Fruit fly (Drosophila melanogaster) whole organism, prepupa: Measurements from ENCODE around the gene CG11456.

ENCODE experiments used
- CG10631 ChIP-seq: fragments of 200-800 bp; sonication (Bioruptor generic); optimal IDR thresholded peaks from 2 replicates; lab custom pipeline; 2016; ENCODE audit warnings: missing biosample characterization, missing genetic modification characterization
- CG10669 ChIP-seq: fragments of 200-800 bp; sonication (Bioruptor generic); optimal IDR thresholded peaks from 3 replicates; lab custom pipeline; 2018; ENCODE audit warnings: missing biosample characterization, mild to moderate bottlenecking, missing genetic modification characterization, moderate library complexity
- CG11294 ChIP-seq: fragments of 200-800 bp; sonication (Bioruptor generic); IDR thresholded peaks from 2 replicates; pipeline ENCODE4 v1.3.6; 2022; ENCODE audit warnings: missing biosample characterization, missing genetic modification characterization
- CG15336 ChIP-seq: fragments of 200-800 bp; sonication (Bioruptor generic); IDR thresholded peaks from 2 replicates; pipeline ENCODE4 v1.3.6; 2022; ENCODE audit warnings: missing biosample characterization, missing genetic modification characterization
- CG16779 ChIP-seq: fragments of 200-800 bp; sonication (Bioruptor generic); optimal IDR thresholded peaks from 3 replicates; lab custom pipeline; 2017; ENCODE audit warnings: missing biosample characterization, mild to moderate bottlenecking, missing genetic modification characterization
- CG31627 ChIP-seq: fragments of 200-800 bp; sonication (Bioruptor generic); optimal IDR thresholded peaks from 3 replicates; lab custom pipeline; 2016; ENCODE audit warnings: missing biosample characterization, missing genetic modification characterization
- CG3919 ChIP-seq: fragments of 200-800 bp; sonication (Bioruptor generic); optimal IDR thresholded peaks from 3 replicates; lab custom pipeline; 2016; ENCODE audit warnings: missing biosample characterization, missing genetic modification characterization
- CG6792 ChIP-seq: fragments of 200-800 bp; sonication (Bioruptor generic); optimal IDR thresholded peaks from 3 replicates; lab custom pipeline; 2016; ENCODE audit warnings: missing biosample characterization, missing genetic modification characterization
- CG6854 ChIP-seq: fragments of 200-800 bp; sonication (Bioruptor generic); optimal IDR thresholded peaks from 2 replicates; lab custom pipeline; 2017; ENCODE audit warnings: missing biosample characterization, mild to moderate bottlenecking, missing genetic modification characterization
- CG8119 ChIP-seq: fragments of 200-800 bp; sonication (Bioruptor generic); IDR thresholded peaks from 3 replicates; pipeline ENCODE4 v1.3.6; 2022; ENCODE audit warnings: missing biosample characterization, missing genetic modification characterization
- CG8319 ChIP-seq: fragments of 200-800 bp; sonication (Bioruptor generic); optimal IDR thresholded peaks from 3 replicates; lab custom pipeline; 2016; ENCODE audit warnings: missing biosample characterization, missing genetic modification characterization
- CG8632 ChIP-seq: fragments of 200-800 bp; sonication (Bioruptor generic); optimal IDR thresholded peaks from 3 replicates; lab custom pipeline; 2016; ENCODE audit warnings: missing biosample characterization, missing genetic modification characterization
- CG9139 ChIP-seq: fragments of 200-800 bp; sonication (Bioruptor generic); optimal IDR thresholded peaks from 3 replicates; lab custom pipeline; 2017; ENCODE audit warnings: missing biosample characterization, mild to moderate bottlenecking, missing genetic modification characterization
- Eip78C ChIP-seq: fragments of 200-800 bp; sonication (Bioruptor generic); peaks from one replicate; lab custom pipeline; 2016; ENCODE audit warnings: missing biosample characterization, missing genetic modification characterization
- Ets21C ChIP-seq: fragments of 200-800 bp; sonication (Bioruptor generic); optimal IDR thresholded peaks from 3 replicates; lab custom pipeline; 2016; ENCODE audit warnings: missing biosample characterization, missing genetic modification characterization
- Gug ChIP-seq: fragments of 200-800 bp; sonication (Bioruptor generic); IDR thresholded peaks from 2 replicates; pipeline ENCODE4 v1.3.6; 2022; ENCODE audit warnings: missing biosample characterization, missing genetic modification characterization
- Hr38 ChIP-seq: sonication (Bioruptor generic); optimal IDR thresholded peaks from 2 replicates; lab custom pipeline; 2016; ENCODE audit warnings: missing biosample characterization, missing genetic modification characterization
- Hr39 ChIP-seq: fragments of 200-800 bp; sonication (Bioruptor generic); optimal IDR thresholded peaks from 2 replicates; lab custom pipeline; 2016; ENCODE audit warnings: missing biosample characterization, missing genetic modification characterization
- Hr4 ChIP-seq: fragments of 200-800 bp; sonication (Bioruptor generic); optimal IDR thresholded peaks from 3 replicates; lab custom pipeline; 2016; ENCODE audit warnings: missing biosample characterization, missing genetic modification characterization
- Lpt ChIP-seq: fragments of 200-800 bp; sonication (Bioruptor generic); optimal IDR thresholded peaks from 3 replicates; lab custom pipeline; 2016; ENCODE audit warnings: missing biosample characterization, missing genetic modification characterization
- Met ChIP-seq: fragments of 200-800 bp; sonication (Bioruptor generic); optimal IDR thresholded peaks from 3 replicates; lab custom pipeline; 2016; ENCODE audit warnings: missing biosample characterization, missing genetic modification characterization
- OdsH ChIP-seq: fragments of 200-800 bp; sonication (Bioruptor generic); optimal IDR thresholded peaks from 3 replicates; lab custom pipeline; 2016; ENCODE audit warnings: missing biosample characterization, missing genetic modification characterization
- Smox ChIP-seq: fragments of 200-800 bp; sonication (Bioruptor generic); optimal IDR thresholded peaks from 3 replicates; lab custom pipeline; 2016; ENCODE audit warnings: missing biosample characterization, missing genetic modification characterization
- Sox102F ChIP-seq: fragments of 200-800 bp; sonication (Bioruptor generic); optimal IDR thresholded peaks from 2 replicates; lab custom pipeline; 2016; ENCODE audit warnings: missing biosample characterization, mild to moderate bottlenecking, missing genetic modification characterization
- Sox15 ChIP-seq: fragments of 200-800 bp; sonication (Bioruptor generic); optimal IDR thresholded peaks from 3 replicates; lab custom pipeline; 2016; ENCODE audit warnings: missing biosample characterization, missing genetic modification characterization
- cyc ChIP-seq: fragments of 200-800 bp; sonication (Bioruptor generic); optimal IDR thresholded peaks from 3 replicates; lab custom pipeline; 2016; ENCODE audit warnings: missing biosample characterization, missing genetic modification characterization
- dac ChIP-seq: fragments of 200-800 bp; sonication (Bioruptor generic); optimal IDR thresholded peaks from 2 replicates; lab custom pipeline; 2017; ENCODE audit warnings: missing biosample characterization, mild to moderate bottlenecking, missing genetic modification characterization
- eg ChIP-seq: fragments of 200-800 bp; sonication (Bioruptor generic); IDR thresholded peaks from 3 replicates; pipeline ENCODE4 v1.3.6; 2022; ENCODE audit warnings: missing biosample characterization, missing genetic modification characterization
- esn ChIP-seq: fragments of 200-800 bp; sonication (Bioruptor generic); optimal IDR thresholded peaks from 2 replicates; lab custom pipeline; 2016; ENCODE audit warnings: missing biosample characterization, mild to moderate bottlenecking, missing genetic modification characterization, moderate library complexity
- fkh ChIP-seq: fragments of 200-800 bp; sonication (Bioruptor generic); optimal IDR thresholded peaks from 3 replicates; lab custom pipeline; 2017; ENCODE audit warnings: missing biosample characterization, mild to moderate bottlenecking, missing genetic modification characterization, moderate library complexity
- lz ChIP-seq: fragments of 200-800 bp; sonication (Bioruptor generic); optimal IDR thresholded peaks from 3 replicates; lab custom pipeline; 2016; ENCODE audit warnings: missing biosample characterization, missing genetic modification characterization
- net ChIP-seq: fragments of 200-800 bp; sonication (Bioruptor generic); optimal IDR thresholded peaks from 3 replicates; lab custom pipeline; 2016; ENCODE audit warnings: missing biosample characterization, missing genetic modification characterization
- pdm3 ChIP-seq: fragments of 200-800 bp; sonication (Bioruptor generic); optimal IDR thresholded peaks from 3 replicates; lab custom pipeline; 2016; ENCODE audit warnings: missing biosample characterization, missing genetic modification characterization
- svp ChIP-seq: fragments of 200-800 bp; sonication (Bioruptor generic); peaks from one replicate; lab custom pipeline; 2016; ENCODE audit warnings: missing biosample characterization, missing genetic modification characterization
- topi ChIP-seq: fragments of 200-800 bp; sonication (Bioruptor generic); optimal IDR thresholded peaks from 3 replicates; lab custom pipeline; 2016; ENCODE audit warnings: missing biosample characterization, missing genetic modification characterization
- vri ChIP-seq: fragments of 200-800 bp; sonication (Bioruptor generic); optimal IDR thresholded peaks from 3 replicates; lab custom pipeline; 2016; ENCODE audit warnings: missing biosample characterization, mild to moderate bottlenecking, missing genetic modification characterization

Gene CG11456

DNA sequence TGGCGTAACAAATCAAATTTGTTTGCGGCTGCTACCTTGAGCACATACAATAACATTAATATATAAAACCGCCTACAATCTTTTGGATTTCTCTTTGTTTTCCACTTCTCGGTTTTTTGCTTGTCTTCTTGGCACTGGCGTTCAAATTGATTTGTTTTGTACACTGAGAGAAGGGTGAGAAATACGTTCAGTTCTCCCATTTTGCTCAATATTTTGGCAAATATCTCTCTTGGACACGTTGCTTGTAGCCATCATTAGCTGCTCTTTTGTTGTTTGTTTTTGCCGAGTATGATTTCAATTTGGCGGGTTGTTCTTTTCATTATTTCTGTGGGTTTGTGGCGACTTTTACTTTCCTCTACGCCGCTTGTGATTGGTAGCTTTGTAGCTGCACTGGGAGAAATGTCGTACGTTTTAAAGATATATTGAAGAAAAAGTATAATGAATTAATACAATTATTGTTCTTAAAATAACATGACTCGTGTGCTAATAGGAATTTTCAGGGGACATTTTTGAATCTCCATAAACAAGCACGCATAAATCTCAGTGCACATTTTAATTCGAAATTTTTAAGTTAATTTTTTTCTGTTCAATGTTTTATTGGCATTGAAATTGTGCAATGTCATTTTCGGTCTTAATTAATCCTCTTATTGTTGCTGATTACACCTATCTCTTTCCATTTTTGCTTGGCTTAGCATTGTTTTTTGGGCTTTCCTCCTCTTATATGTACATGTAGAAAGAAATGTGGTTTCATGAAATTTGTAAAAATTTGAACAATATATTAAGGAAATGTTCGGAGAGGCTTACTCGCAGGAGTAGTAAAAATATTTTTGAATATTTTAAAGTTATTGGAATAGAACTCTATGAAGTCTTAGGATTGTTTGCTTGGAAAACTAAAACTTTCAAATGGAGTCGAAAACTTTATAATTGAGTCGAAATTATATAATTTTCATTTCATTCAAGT is 14.6 kb upstream of the CG11456 start:
- peak; percentile 22 for TF ChIP-seq net (GFP tag; lab: Kevin White, UChicago)
- peak; percentile 15 for TF ChIP-seq Sox102F (GFP tag; lab: Kevin White, UChicago)
- peak; percentile 47 for TF ChIP-seq cyc (GFP tag; lab: Kevin White, UChicago)
- TF ChIP-seq OdsH = peak; percentile 38
- TF ChIP-seq Met = peak; percentile 51
- peak; percentile 50 for TF ChIP-seq topi (GFP tag; lab: Kevin White, UChicago)
- peak; percentile 59 for TF ChIP-seq esn (GFP tag; lab: Kevin White, UChicago)
- TF ChIP-seq CG8119 (GFP tag; lab: Robert Waterston, UW) = no peak
- TF ChIP-seq pdm3 = no peak
- peak; percentile 84 for TF ChIP-seq svp (GFP tag; lab: Kevin White, UChicago)
- peak; percentile 35 for TF ChIP-seq Hr39 (GFP tag; lab: Kevin White, UChicago)
- no peak for TF ChIP-seq CG15336
- TF ChIP-seq CG10669 = no peak
- peak; percentile 36 for TF ChIP-seq CG31627
- TF ChIP-seq Hr4 (GFP tag; lab: Kevin White, UChicago) = peak; percentile 27
- no peak for TF ChIP-seq Ets21C
- TF ChIP-seq CG8632 (GFP tag; lab: Kevin White, UChicago) = peak; percentile 4
- TF ChIP-seq lz (GFP tag; lab: Kevin White, UChicago) = peak; percentile 44
- TF ChIP-seq Eip78C (GFP tag; lab: Kevin White, UChicago) = peak; percentile 53

DNA sequence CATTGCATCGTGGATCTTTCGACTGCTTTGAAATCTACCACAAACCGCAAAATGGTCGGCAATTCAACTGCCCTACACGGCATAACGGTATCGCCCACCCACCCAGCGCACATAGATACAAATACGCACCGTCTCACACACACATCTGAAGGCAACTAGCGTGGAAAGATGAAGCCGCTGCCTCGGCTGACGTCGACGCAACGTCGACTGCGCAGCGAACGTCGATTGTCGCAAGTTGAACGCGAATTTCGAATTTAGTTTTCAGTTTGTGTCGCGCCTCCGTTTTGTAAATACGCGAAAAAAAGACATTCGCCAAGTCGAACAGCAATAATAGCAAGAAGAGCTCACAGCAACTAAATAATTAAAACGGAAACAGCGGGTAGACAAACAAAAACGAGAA is 13.8 kb upstream of the CG11456 start:
- no peak for TF ChIP-seq dac (GFP tag; lab: Kevin White, UChicago)
- TF ChIP-seq CG8319 (GFP tag; lab: Kevin White, UChicago) = no peak
- TF ChIP-seq Smox (GFP tag; lab: Kevin White, UChicago) = no peak
- TF ChIP-seq CG9139 (GFP tag; lab: Kevin White, UChicago) = no peak
- no peak for TF ChIP-seq eg
- no peak for TF ChIP-seq CG16779 (tag; lab: Kevin White, UChicago)
- no peak for TF ChIP-seq Sox15 (GFP tag; lab: Kevin White, UChicago)
- TF ChIP-seq CG15336 = no peak
- no peak for TF ChIP-seq fkh (GFP tag; lab: Kevin White, UChicago)

DNA sequence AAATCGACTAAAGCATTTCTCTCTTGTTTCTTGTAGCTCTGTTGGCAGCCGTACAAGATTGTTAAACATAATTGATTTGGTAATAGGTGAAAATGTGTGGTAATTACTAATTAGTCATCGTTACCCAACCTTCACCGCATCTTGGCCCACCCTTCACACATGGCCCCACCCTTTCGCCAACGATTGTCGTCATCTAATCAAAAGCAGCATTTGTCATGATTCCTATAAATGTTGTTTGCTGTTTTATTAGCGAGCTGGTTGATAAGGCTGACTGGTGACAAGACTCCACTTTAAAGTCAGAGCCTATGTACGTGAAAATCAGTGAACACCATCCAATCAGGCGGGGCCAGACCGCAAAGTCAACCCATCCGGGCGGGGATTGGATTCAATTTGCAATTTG is 11.4 kb upstream of the CG11456 start:
- no peak for TF ChIP-seq Gug (GFP tag; lab: Robert Waterston, UW)
- TF ChIP-seq vri (GFP tag; lab: Kevin White, UChicago) = peak; percentile 47
- TF ChIP-seq, all 60 proteins: peak for 1

DNA sequence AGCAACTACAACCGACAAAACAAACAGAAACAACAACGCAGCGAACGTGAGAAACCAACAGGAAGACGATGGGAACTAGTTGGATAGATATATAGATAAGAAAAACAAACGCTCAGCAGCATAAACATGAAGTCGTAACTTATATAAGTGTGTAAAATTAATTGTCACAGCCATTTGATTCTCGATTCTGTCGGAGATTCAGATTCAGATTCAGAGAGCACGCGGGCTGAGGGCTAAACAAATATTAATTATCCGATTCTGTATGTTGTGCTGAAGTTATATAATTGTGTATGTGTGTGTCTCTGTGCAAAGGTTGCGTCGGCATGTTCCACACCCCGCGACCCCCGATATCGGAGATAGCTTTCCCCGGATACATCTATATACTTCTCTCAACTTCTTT is 7.6 kb upstream of the CG11456 start:
- TF ChIP-seq Smox (GFP tag; lab: Kevin White, UChicago) (no peak), Hr38 (no peak), fkh (GFP tag; lab: Kevin White, UChicago) (no peak), Eip78C (GFP tag; lab: Kevin White, UChicago) (peak; percentile 29), CG6854 (no peak)

DNA sequence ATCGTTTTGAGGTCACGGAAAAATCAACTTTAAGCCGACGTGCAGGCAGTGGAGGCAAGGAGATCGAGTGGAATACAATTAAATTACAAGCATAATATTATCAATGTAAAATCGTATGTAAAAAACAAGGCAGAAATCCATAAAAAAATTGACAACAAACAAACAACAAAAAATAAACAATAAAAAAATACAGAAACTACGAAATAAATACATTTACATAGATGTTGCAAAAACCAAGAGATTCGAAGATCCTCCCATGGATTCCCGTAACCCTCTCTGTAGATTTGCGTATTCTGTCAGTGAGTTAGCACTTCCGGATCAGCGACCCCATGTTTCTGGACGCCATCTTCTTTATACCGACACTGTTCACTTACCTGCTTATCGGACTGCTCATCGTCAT is 5.9 kb upstream of the CG11456 start, which contains the start of gene CG3288:
TSS of gene CG3288 (plus strand) at position 301 of the 400 bp plus-strand sequence.
- TF ChIP-seq CG10631 (no peak), Lpt (GFP tag; lab: Kevin White, UChicago) (no peak), net (GFP tag; lab: Kevin White, UChicago) (no peak), CG11294 (GFP tag; lab: Robert Waterston, UW) (no peak), CG6792 (no peak), CG3919 (no peak), cyc (GFP tag; lab: Kevin White, UChicago) (no peak), svp (GFP tag; lab: Kevin White, UChicago) (no peak)
- TF ChIP-seq, all 60 proteins: peak for 0
